Worm (Caenorhabditis elegans) whole organism, young adult: ENCODE measurements around the gene hyl-1.
A peak's percentile ranks its signal among the peaks of the same experiment; 100 is the strongest.

ENCODE experiments used
- B0019.2 ChIP-seq: fragments of 200-800 bp; sonication (Bioruptor generic); conservative IDR thresholded peaks from 2 replicates; pipeline ENCODE4 v1.3.6; 2022; ENCODE audit warnings: missing genetic modification reagents, missing genetic modification characterization, missing compliant biosample characterization
- B0336.3 ChIP-seq: fragments of 200-800 bp; sonication (Bioruptor generic); IDR thresholded peaks from 2 replicates; pipeline ENCODE4 v1.3.6; 2022; ENCODE audit warnings: missing genetic modification characterization, missing compliant biosample characterization
- C06A6.2 ChIP-seq: fragments of 200-800 bp; sonication (Bioruptor generic); conservative IDR thresholded peaks from 2 replicates; pipeline ENCODE4 v1.3.6; 2022; ENCODE audit warnings: missing genetic modification characterization, missing compliant biosample characterization
- C17E4.6 ChIP-seq: fragments of 200-800 bp; sonication (Bioruptor generic); IDR thresholded peaks from 2 replicates; pipeline ENCODE4 v1.3.6; 2022; ENCODE audit warnings: missing genetic modification reagents, missing genetic modification characterization, missing compliant biosample characterization
- F10E7.11 ChIP-seq: sonication (generic microtip); optimal IDR thresholded peaks from 2 replicates; lab custom pipeline; 2017; ENCODE audit warnings: mild to moderate bottlenecking, missing genetic modification characterization, moderate library complexity, missing compliant biosample characterization
- F23B12.7 ChIP-seq: sonication (generic microtip); optimal IDR thresholded peaks from 2 replicates; lab custom pipeline; 2017; ENCODE audit warnings: missing genetic modification characterization, mild to moderate bottlenecking, missing compliant biosample characterization, antibody characterized with exemption, moderate library complexity; ENCODE audit not compliant: insufficient read depth
- F33H1.4 ChIP-seq: fragments of 200-800 bp; sonication (Bioruptor generic); IDR thresholded peaks from 2 replicates; pipeline ENCODE4 v1.3.6; 2022; ENCODE audit warnings: missing genetic modification reagents, missing genetic modification characterization, missing compliant biosample characterization
- Y56A3A.18 ChIP-seq: fragments of 200-800 bp; sonication (Bioruptor generic); IDR thresholded peaks from 2 replicates; pipeline ENCODE4 v1.3.6; 2022; ENCODE audit warnings: missing genetic modification reagents, missing genetic modification characterization, missing compliant biosample characterization
- Y79H2A.3 ChIP-seq: fragments of 200-800 bp; sonication (Bioruptor generic); conservative IDR thresholded peaks from 2 replicates; pipeline ENCODE4 v1.3.6; 2022; ENCODE audit warnings: missing genetic modification reagents, missing genetic modification characterization, missing compliant biosample characterization
- ZK185.1 ChIP-seq: sonication (generic microtip); optimal IDR thresholded peaks from 2 replicates; lab custom pipeline; 2016; ENCODE audit warnings: mild to moderate bottlenecking, missing genetic modification characterization, missing compliant biosample characterization; ENCODE audit not compliant: poor library complexity, severe bottlenecking
- ama-1 ChIP-seq, 3 experiments: fragments of 150-350 bp in 1 of 3; sonication (generic microtip) in 2 of 3; optimal IDR thresholded peaks; 2 replicates each; lab custom pipeline; 2014 to 2018; ENCODE audit warnings: missing biosample characterization in 2 of 3, missing genetic modification characterization in 2 of 3, missing genetic modification reagents in 2 of 3
- aptf-2 ChIP-seq: fragments of 200-800 bp; sonication (Bioruptor generic); conservative IDR thresholded peaks from 2 replicates; pipeline ENCODE4 v1.3.6; 2022; ENCODE audit warnings: missing genetic modification reagents, missing genetic modification characterization, missing compliant biosample characterization
- aptf-3 ChIP-seq: fragments of 200-800 bp; sonication (Bioruptor generic); IDR thresholded peaks from 2 replicates; pipeline ENCODE4 v1.3.6; 2022; ENCODE audit warnings: missing genetic modification characterization, missing compliant biosample characterization
- attf-5 ChIP-seq: fragments of 200-800 bp; sonication (Bioruptor generic); optimal IDR thresholded peaks from 2 replicates; lab custom pipeline; 2018; ENCODE audit warnings: mild to moderate bottlenecking, missing genetic modification characterization, missing compliant biosample characterization
- cebp-1 ChIP-seq, 2 experiments: fragments of 200-800 bp in 1 of 2; sonication (Bioruptor generic) in 1 of 2; sonication (generic microtip) in 1 of 2; IDR thresholded peaks in 1 of 2; optimal IDR thresholded peaks in 1 of 2; 2 replicates each; pipeline versions ENCODE4 v1.3.6 to Lab custom; 2017 to 2022; ENCODE audit warnings: missing compliant biosample characterization in 2 of 2, missing genetic modification characterization in 2 of 2, mild to moderate bottlenecking in 1 of 2, missing genetic modification reagents in 1 of 2, moderate library complexity in 1 of 2
- ceh-100 ChIP-seq: fragments of 200-800 bp; sonication (Bioruptor generic); IDR thresholded peaks from 2 replicates; pipeline ENCODE4 v1.3.6; 2022; ENCODE audit warnings: missing genetic modification reagents, missing genetic modification characterization, missing compliant biosample characterization
- ekl-4 ChIP-seq: fragments of 200-800 bp; sonication (Bioruptor generic); IDR thresholded peaks from 2 replicates; pipeline ENCODE4 v1.3.6; 2022; ENCODE audit warnings: missing genetic modification reagents, missing genetic modification characterization, missing compliant biosample characterization
- hmg-1.2 ChIP-seq: fragments of 200-800 bp; sonication (Bioruptor generic); IDR thresholded peaks from 2 replicates; pipeline ENCODE4 v1.3.6; 2022; ENCODE audit warnings: missing genetic modification reagents, missing genetic modification characterization, missing compliant biosample characterization
- hmg-20 ChIP-seq: fragments of 200-800 bp; sonication (Bioruptor generic); IDR thresholded peaks from 2 replicates; pipeline ENCODE4 v1.3.6; 2022; ENCODE audit warnings: missing genetic modification reagents, missing genetic modification characterization, missing compliant biosample characterization
- let-607 ChIP-seq, 2 experiments: fragments of 200-800 bp in 1 of 2; sonication (Bioruptor generic) in 1 of 2; sonication (generic microtip) in 1 of 2; optimal IDR thresholded peaks; 2 replicates each; lab custom pipeline; 2016 to 2018; ENCODE audit warnings: mild to moderate bottlenecking in 2 of 2, missing compliant biosample characterization in 2 of 2, missing genetic modification characterization in 2 of 2, moderate library complexity in 2 of 2, missing genotype in 1 of 2
- lin-35 ChIP-seq, 3 experiments: fragments of 150-350 bp in 2 of 3; sonication (generic microtip) in 1 of 3; optimal IDR thresholded peaks; 2 replicates each; lab custom pipeline; 2014 to 2018; ENCODE audit warnings: missing biosample characterization in 3 of 3, missing genetic modification characterization in 3 of 3, missing genetic modification reagents in 3 of 3
- lin-54 ChIP-seq: fragments of 200-800 bp; sonication (Bioruptor generic); optimal IDR thresholded peaks from 2 replicates; lab custom pipeline; 2018; ENCODE audit warnings: mild to moderate bottlenecking, missing genetic modification characterization, missing compliant biosample characterization
- lir-1 ChIP-seq: fragments of 200-800 bp; sonication (Bioruptor generic); conservative IDR thresholded peaks from 2 replicates; pipeline ENCODE4 v1.3.6; 2022; ENCODE audit warnings: missing genetic modification reagents, missing genetic modification characterization, missing compliant biosample characterization
- lsl-1 ChIP-seq: fragments of 200-800 bp; sonication (Bioruptor generic); optimal IDR thresholded peaks from 2 replicates; lab custom pipeline; 2018; ENCODE audit warnings: mild to moderate bottlenecking, missing genetic modification characterization, moderate library complexity, missing compliant biosample characterization
- madf-3 ChIP-seq: fragments of 200-800 bp; sonication (Bioruptor generic); IDR thresholded peaks from 2 replicates; pipeline ENCODE4 v1.3.6; 2022; ENCODE audit warnings: missing genetic modification reagents, missing genetic modification characterization, missing compliant biosample characterization
- madf-6 ChIP-seq: fragments of 200-800 bp; sonication (Bioruptor generic); IDR thresholded peaks from 2 replicates; pipeline ENCODE4 v1.3.6; 2022; ENCODE audit warnings: missing genetic modification reagents, missing genetic modification characterization, missing compliant biosample characterization
- madf-8 ChIP-seq: fragments of 200-800 bp; sonication (Bioruptor generic); conservative IDR thresholded peaks from 2 replicates; pipeline ENCODE4 v1.3.6; 2022; ENCODE audit warnings: missing genetic modification reagents, missing genetic modification characterization, missing compliant biosample characterization
- mcd-1 ChIP-seq: fragments of 200-800 bp; sonication (Bioruptor generic); IDR thresholded peaks from 2 replicates; pipeline ENCODE4 v1.3.6; 2022; ENCODE audit warnings: missing genetic modification reagents, missing genetic modification characterization, missing compliant biosample characterization
- nhr-90 ChIP-seq: sonication (generic microtip); optimal IDR thresholded peaks from 2 replicates; lab custom pipeline; 2016; ENCODE audit warnings: missing genotype, mild to moderate bottlenecking, missing genetic modification characterization, missing compliant biosample characterization
- pha-4 ChIP-seq: fragments of 150-350 bp; sonication (generic microtip); optimal IDR thresholded peaks from 2 replicates; lab custom pipeline; 2014; ENCODE audit warnings: missing biosample characterization, missing genetic modification reagents, missing genetic modification characterization
- repo-1 ChIP-seq: sonication (generic microtip); optimal IDR thresholded peaks from 2 replicates; lab custom pipeline; 2017; ENCODE audit warnings: mild to moderate bottlenecking, missing genetic modification characterization, missing compliant biosample characterization
- snpc-3.4 ChIP-seq: sonication (generic microtip); optimal IDR thresholded peaks from 2 replicates; lab custom pipeline; 2017; ENCODE audit warnings: missing genetic modification characterization, mild to moderate bottlenecking, missing compliant biosample characterization, antibody characterized with exemption, moderate library complexity, missing genotype, missing genetic modification reagents
- ztf-28 ChIP-seq: fragments of 200-800 bp; sonication (Bioruptor generic); IDR thresholded peaks from 2 replicates; pipeline ENCODE4 v1.3.6; 2022; ENCODE audit warnings: missing genetic modification reagents, missing genetic modification characterization, missing compliant biosample characterization

Gene hyl-1

ce11 chrIV:8538659-8539173 lies at the start of gene hyl-1:
Gene hyl-1 (plus strand): TSS chrIV:8539123.
- peak; percentile 54 for TF ChIP-seq lin-54 (GFP tag; lab: Kevin White, UChicago)
- TF ChIP-seq B0336.3 (GFP tag; lab: Robert Waterston, UW), result no peak
- TF ChIP-seq hmg-1.2 (GFP tag; lab: Robert Waterston, UW), result 0 out of 2 replicates have a peak, but pooled peaks have one; percentile 6
- 0 out of 2 replicates have a peak, but pooled peaks have one; percentile 9 for TF ChIP-seq F33H1.4 (GFP tag; lab: Robert Waterston, UW)
- peak in 1 of 3 experiments; percentile 15 for TF ChIP-seq lin-35 (GFP tag; optimal IDR thresholded peaks at IDR 0.05; lab: Kevin White, UChicago)
- TF ChIP-seq madf-8, result no peak
- peak; percentile 71 for TF ChIP-seq lsl-1 (GFP tag; lab: Kevin White, UChicago)
- TF ChIP-seq madf-6 (GFP tag; lab: Robert Waterston, UW), result peak; percentile 35; the same call in 1 of the 2 replicates
- TF ChIP-seq, all 124 proteins: peak for 6

ce11 chrIV:8489915-8490314 lies 49.0 kb upstream of the hyl-1 start, which contains the start of gene srlf-2:
Gene srlf-2 (plus strand): TSS chrIV:8490215.
- TF ChIP-seq F10E7.11 (tag; lab: Kevin White, UChicago), result no peak
- no peak for TF ChIP-seq repo-1 (tag; lab: Kevin White, UChicago)
- no peak for TF ChIP-seq hmg-20 (GFP tag; lab: Robert Waterston, UW)
- TF ChIP-seq attf-5, result no peak
- no peak for TF ChIP-seq ekl-4
- no peak for TF ChIP-seq C06A6.2
- no peak for TF ChIP-seq let-607 (tag; optimal IDR thresholded peaks at IDR 0.05; lab: Kevin White, UChicago)
- no peak for TF ChIP-seq Y56A3A.18 (GFP tag; lab: Robert Waterston, UW)
- TF ChIP-seq B0019.2, result no peak
- TF ChIP-seq madf-8, result no peak
- TF ChIP-seq mcd-1, result no peak
- TF ChIP-seq lir-1 (GFP tag; lab: Robert Waterston, UW), result no peak
- no peak for TF ChIP-seq ceh-100 (GFP tag; lab: Robert Waterston, UW)
- no peak for TF ChIP-seq C17E4.6 (GFP tag; lab: Robert Waterston, UW)
- no peak for TF ChIP-seq snpc-3.4 (tag; lab: Kevin White, UChicago)
- no peak for TF ChIP-seq pha-4 (tag; lab: Kevin White, UChicago)
- no peak for TF ChIP-seq F23B12.7 (tag; lab: Kevin White, UChicago)
- no peak for TF ChIP-seq nhr-90 (tag; lab: Kevin White, UChicago)

DNA sequence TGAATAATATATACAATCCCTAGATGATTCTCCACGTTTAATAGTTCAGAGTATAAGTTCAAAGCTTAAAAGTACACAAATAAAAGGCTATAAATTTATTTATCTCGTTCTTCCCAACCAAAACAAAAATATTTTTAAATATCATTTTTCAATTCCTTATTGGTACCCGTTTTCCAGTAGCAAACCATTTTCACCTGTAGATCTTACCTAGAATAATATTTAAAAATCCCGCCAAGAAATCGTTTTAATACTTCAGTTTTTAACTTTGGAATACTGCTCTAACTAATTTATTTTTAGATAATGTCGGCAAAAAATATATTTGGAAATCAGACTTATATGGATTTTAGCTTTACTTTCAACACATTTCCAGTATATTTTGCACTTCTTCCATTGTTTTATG lies 46.7 kb upstream of the hyl-1 start, which contains the start of gene sru-7:
Gene sru-7 (plus strand): TSS at position 301 of the 400 bp plus-strand sequence.
- TF ChIP-seq lir-1 (GFP tag; lab: Robert Waterston, UW) (no peak), aptf-3 (no peak), madf-3 (GFP tag; lab: Robert Waterston, UW) (no peak), ama-1 (optimal IDR thresholded peaks at IDR 0.05; lab: Kevin White, UChicago) (no peak), ama-1 (GFP tag; optimal IDR thresholded peaks at IDR 0.05; lab: Kevin White, UChicago) (no peak), Y79H2A.3 (GFP tag; lab: Robert Waterston, UW) (no peak), ZK185.1 (tag; lab: Kevin White, UChicago) (no peak), cebp-1 (GFP tag; IDR thresholded peaks at IDR 0.05; lab: Robert Waterston, UW) (no peak), cebp-1 (tag; optimal IDR thresholded peaks at IDR 0.05; lab: Kevin White, UChicago) (no peak), aptf-2 (GFP tag; lab: Robert Waterston, UW) (no peak), ztf-28 (GFP tag; lab: Robert Waterston, UW) (no peak)
